Worm (Caenorhabditis elegans): Measurements from ENCODE around the gene F21D12.2.

DNA sequence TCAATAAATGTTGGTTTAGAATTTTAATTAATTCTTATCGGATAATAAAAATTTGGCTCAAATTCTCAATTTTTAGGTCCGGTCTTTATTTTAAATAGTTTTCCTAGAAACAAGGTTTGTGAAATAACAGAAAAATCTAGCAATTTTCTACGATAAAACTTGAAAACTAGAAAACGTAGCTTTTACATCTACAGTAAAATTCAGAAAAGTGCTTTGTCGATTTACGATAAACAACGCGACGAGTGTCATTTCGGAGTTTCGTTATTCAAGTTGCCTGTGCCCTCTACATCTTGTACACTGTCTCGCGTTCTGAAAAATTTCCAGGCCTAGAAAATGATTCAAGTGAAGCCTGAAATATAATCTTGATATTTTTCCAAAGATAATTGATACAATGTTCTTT is 39.2 kb downstream of the F21D12.2 start:
- TF ChIP-seq snpc-4 (tag; optimal IDR thresholded peaks at IDR 0.05) (no peak), fos-1 (tag; optimal IDR thresholded peaks at IDR 0.05) (no peak)

All from whole organism, L3 larva.